Fruit fly (Drosophila melanogaster) whole organism: ENCODE measurements around the gene Rbp.

Source experiments
- CG8478 ChIP-seq: fragments of >200 bp; optimal IDR thresholded peaks from 2 replicates; lab custom pipeline; 2018; ENCODE audit warnings: inconsistent platforms
- Dll ChIP-seq: fragments of >200 bp; optimal IDR thresholded peaks from 2 replicates; lab custom pipeline; 2017
- EcR ChIP-seq, 2 experiments: fragments of >200 bp; optimal IDR thresholded peaks; 2 replicates each; lab custom pipeline; 2017; ENCODE audit warnings: missing biosample characterization in 2 of 2, missing genetic modification characterization in 2 of 2, missing genetic modification reagents in 2 of 2
- pan ChIP-seq: fragments of >200 bp; optimal IDR thresholded peaks from 2 replicates; lab custom pipeline; 2017
- psq ChIP-seq: fragments of >200 bp; optimal IDR thresholded peaks from 2 replicates; lab custom pipeline; 2017
- usp ChIP-seq: fragments of >200 bp; optimal IDR thresholded peaks from 2 replicates; lab custom pipeline; 2017; ENCODE audit warnings: missing biosample characterization, missing genetic modification characterization, mixed read lengths

dm6 chr3R:15393206-15393805, 18.9 kb downstream of the Rbp start:
- TF ChIP-seq CG8478 (lab: Kevin White, UChicago), result no peak
- TF ChIP-seq usp (GFP tag; lab: Kevin White, UChicago), result no peak
- no peak for TF ChIP-seq psq
- no peak for TF ChIP-seq EcR (GFP tag; optimal IDR thresholded peaks at IDR 0.05; lab: Kevin White, UChicago)
- no peak for TF ChIP-seq Dll (lab: Kevin White, UChicago)
- no peak for TF ChIP-seq pan
